Worm (Caenorhabditis elegans): Measurements from ENCODE around the gene T10G3.4.

DNA sequence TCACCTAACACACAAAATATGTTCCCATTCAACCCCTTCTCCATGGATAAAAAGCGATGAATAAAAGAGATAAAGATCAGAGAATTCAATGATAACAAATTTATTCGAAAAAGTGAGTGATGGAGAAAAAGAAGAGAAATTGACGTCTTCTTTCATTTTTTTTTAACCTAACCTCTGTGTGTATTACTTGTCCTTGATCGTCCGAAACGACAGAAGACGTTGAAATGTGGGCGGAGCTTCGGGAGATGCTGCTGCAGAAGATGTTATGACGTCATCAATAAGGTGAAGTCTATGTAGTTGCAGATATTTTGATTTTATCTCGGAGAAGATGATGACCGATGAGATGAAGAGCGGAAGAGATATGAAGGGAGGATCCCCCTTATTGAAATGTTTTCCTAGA is 5.6 kb upstream of the T10G3.4 start, which contains the start of gene T10G3.3:
- no peak for TF ChIP-seq dao-5 (tag; optimal IDR thresholded peaks at IDR 0.05)
- no peak for TF ChIP-seq him-1 (tag; optimal IDR thresholded peaks at IDR 0.05)

Measured in whole organism, L4/young adult.